Fruit fly (Drosophila melanogaster) Kc167 (cell line): Measurements from ENCODE around the gene Glut4EF.

Experiments used
- Sin3A ChIP-seq: fragments of >200 bp; optimal IDR thresholded peaks from 2 replicates; lab custom pipeline; 2018; ENCODE audit warnings: missing external identifiers
- psq ChIP-seq: fragments of >200 bp; optimal IDR thresholded peaks from 2 replicates; lab custom pipeline; 2017; ENCODE audit warnings: missing external identifiers
- ttk ChIP-seq: sonication (Bioruptor generic); optimal IDR thresholded peaks from 2 replicates; lab custom pipeline; 2017; ENCODE audit warnings: missing external identifiers

DNA sequence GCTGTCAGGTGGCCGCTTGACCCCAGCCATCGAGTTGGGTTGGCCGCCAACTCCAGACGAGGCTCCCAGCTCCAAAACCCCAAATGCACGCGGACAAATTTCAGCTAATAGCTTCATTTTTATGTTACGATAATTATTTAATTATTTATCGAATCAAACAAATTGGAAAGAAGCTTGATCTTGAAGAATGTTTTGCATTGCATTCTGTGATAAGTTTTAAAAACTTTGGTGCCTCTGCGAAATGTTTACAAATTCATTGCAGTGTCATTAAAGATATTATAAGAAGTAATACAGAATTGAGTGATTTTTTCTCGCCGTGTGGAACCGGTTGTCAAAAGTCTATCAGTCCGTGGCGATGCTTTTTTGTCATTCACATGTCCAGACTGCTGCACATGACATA, 4.1 kb upstream of the Glut4EF start:
- TF ChIP-seq Sin3A (lab: Kevin White, UChicago) (no peak), psq (lab: Kevin White, UChicago) (no peak), ttk (lab: Kevin White, UChicago) (no peak)
